Worm (Caenorhabditis elegans) whole organism, L1 larva: Measurements from ENCODE around the gene R01E6.2.

Experiments
- C16A3.4 ChIP-seq: fragments of 150-350 bp; optimal IDR thresholded peaks from 2 replicates; lab custom pipeline; 2014; ENCODE audit warnings: missing biosample characterization, missing genetic modification characterization
- egl-27 ChIP-seq, 2 experiments: fragments of 150-350 bp in 1 of 2; sonication (generic microtip); optimal IDR thresholded peaks; 3 replicates each; lab custom pipeline; 2017 to 2018; ENCODE audit warnings: missing biosample characterization in 2 of 2, missing genetic modification characterization in 2 of 2, missing genetic modification reagents in 2 of 2
- lin-15B ChIP-seq: fragments of 150-350 bp; sonication (generic microtip); optimal IDR thresholded peaks from 3 replicates; lab custom pipeline; 2014; ENCODE audit warnings: missing biosample characterization, missing genetic modification characterization
- pqm-1 ChIP-seq: sonication (generic microtip); optimal IDR thresholded peaks from 3 replicates; lab custom pipeline; 2017; ENCODE audit warnings: missing biosample characterization, missing genetic modification characterization

DNA sequence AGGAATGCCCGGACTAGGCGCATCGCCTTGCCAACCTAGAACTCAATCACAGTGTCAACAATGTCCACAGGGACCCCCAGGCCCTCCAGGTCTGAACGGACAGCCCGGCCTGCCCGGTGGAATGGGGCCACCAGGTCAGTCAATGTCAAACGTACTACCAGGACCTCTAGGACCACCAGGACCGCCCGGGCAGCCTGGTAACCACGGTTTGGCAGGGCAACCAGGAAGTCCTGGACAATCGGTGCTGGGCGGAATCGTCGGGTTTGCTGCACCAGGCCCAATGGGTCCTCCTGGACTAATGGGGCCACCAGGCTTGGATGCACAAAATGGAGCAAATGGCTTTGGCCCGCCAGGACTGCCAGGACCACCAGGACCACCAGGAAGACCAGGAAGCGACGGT is 24.4 kb upstream of the R01E6.2 start:
- TF ChIP-seq lin-15B (tag; lab: Kevin White, UChicago), result no peak
- TF ChIP-seq C16A3.4 (tag; lab: Kevin White, UChicago), result no peak
- no peak for TF ChIP-seq egl-27 (tag; optimal IDR thresholded peaks at IDR 0.05; lab: Kevin White, UChicago)
- no peak for TF ChIP-seq pqm-1
